Fruit fly (Drosophila melanogaster): ENCODE data around the gene CG14710.

The CG14710 gene

dm6 chr3R:11649449-11649848, 29.6 kb downstream of the CG14710 start (continued):
- TF ChIP-seq CG9437 (GFP tag; optimal IDR thresholded peaks at IDR 0.05) (peak; percentile 85), NC2α (GFP tag; optimal IDR thresholded peaks at IDR 0.05) (peak; percentile 92), CG3995 (GFP tag; optimal IDR thresholded peaks at IDR 0.05) (peak; percentile 80), Six4 (GFP tag; optimal IDR thresholded peaks at IDR 0.05) (peak; percentile 92), CG2120 (GFP tag; optimal IDR thresholded peaks at IDR 0.05) (peak; percentile 99), CG7839 (tag; optimal IDR thresholded peaks at IDR 0.05) (peak; percentile 97), Taf1 (GFP tag; IDR thresholded peaks at IDR 0.05) (peak; percentile 97), Atf3 (GFP tag; optimal IDR thresholded peaks at IDR 0.05) (peak; percentile 89), D19A (tag; optimal IDR thresholded peaks at IDR 0.05) (peak; percentile 83), CG6854 (GFP tag; optimal IDR thresholded peaks at IDR 0.05) (peak; percentile 89), zfh2 (GFP tag; optimal IDR thresholded peaks at IDR 0.05) (peak; percentile 98), Doc3 (GFP tag; IDR thresholded peaks at IDR 0.05; ENCODE audit: partially characterized antibody) (no peak), nom (GFP tag; optimal IDR thresholded peaks at IDR 0.05) (peak; percentile 8), CG4820 (GFP tag; optimal IDR thresholded peaks at IDR 0.05) (peak; percentile 93), fd102C (GFP tag; optimal IDR thresholded peaks at IDR 0.05) (peak; percentile 54), Rx (GFP tag; IDR thresholded peaks at IDR 0.05) (peak; percentile 97), CG13894 (tag; optimal IDR thresholded peaks at IDR 0.05) (peak; percentile 93), nmo (GFP tag; optimal IDR thresholded peaks at IDR 0.05) (peak; percentile 92), CG10274 (GFP tag; optimal IDR thresholded peaks at IDR 0.05) (peak; percentile 85), Fer3 (tag; optimal IDR thresholded peaks at IDR 0.05) (peak; percentile 97), CG31441 (GFP tag; IDR thresholded peaks at IDR 0.05) (peak; percentile 88), cad (GFP tag; optimal IDR thresholded peaks at IDR 0.05) (no peak), Fer2 (tag; optimal IDR thresholded peaks at IDR 0.05) (peak; percentile 96), ATbp (GFP tag; optimal IDR thresholded peaks at IDR 0.05) (peak; percentile 86), CG10147 (GFP tag; optimal IDR thresholded peaks at IDR 0.05) (peak; percentile 95), E2f2 (GFP tag; IDR thresholded peaks at IDR 0.05) (peak; percentile 80), Stat92E (GFP tag; optimal IDR thresholded peaks at IDR 0.05) (no peak), CG11723 (GFP tag; optimal IDR thresholded peaks at IDR 0.05) (peak; percentile 87), ERR (GFP tag; optimal IDR thresholded peaks at IDR 0.05) (peak; percentile 95), HLHmδ (GFP tag; optimal IDR thresholded peaks at IDR 0.05) (no peak), Fer1 (GFP tag; optimal IDR thresholded peaks at IDR 0.05) (peak; percentile 94), jigr1 (GFP tag; IDR thresholded peaks at IDR 0.05) (peak; percentile 85), CG14050 (GFP tag; IDR thresholded peaks at IDR 0.05) (peak; percentile 96), mld (GFP tag; IDR thresholded peaks at IDR 0.05; ENCODE audit: partially characterized antibody) (no peak), Jarid2 (GFP tag; optimal IDR thresholded peaks at IDR 0.05) (peak; percentile 69), jumu (GFP tag; optimal IDR thresholded peaks at IDR 0.05) (peak; percentile 96), Poxn (GFP tag; IDR thresholded peaks at IDR 0.05) (peak; percentile 96), ranshi (GFP tag; IDR thresholded peaks at IDR 0.05) (peak; percentile 97), Usf (GFP tag; optimal IDR thresholded peaks at IDR 0.05) (peak; percentile 85), BEAF-32 (GFP tag; optimal IDR thresholded peaks at IDR 0.05) (peak; percentile 9), PHDP (tag; optimal IDR thresholded peaks at IDR 0.05) (peak; percentile 96), CG6654 (GFP tag; optimal IDR thresholded peaks at IDR 0.05) (peak; percentile 69), ci (GFP tag; IDR thresholded peaks at IDR 0.05) (peak; percentile 98), Mes4 (GFP tag; optimal IDR thresholded peaks at IDR 0.05) (peak; percentile 87), CG12104 (GFP tag; optimal IDR thresholded peaks at IDR 0.05) (peak; percentile 95), Dbx (GFP tag; IDR thresholded peaks at IDR 0.05) (peak; percentile 98), CG4404 (GFP tag; IDR thresholded peaks at IDR 0.05) (peak; percentile 94), CG10462 (GFP tag; optimal IDR thresholded peaks at IDR 0.05) (peak; percentile 89), Sox102F (GFP tag; optimal IDR thresholded peaks at IDR 0.05) (peak; percentile 97), Scr (GFP tag; IDR thresholded peaks at IDR 0.05; ENCODE audit: partially characterized antibody) (no peak), eyg (GFP tag; optimal IDR thresholded peaks at IDR 0.05) (peak; percentile 96)
